Fruit fly (Drosophila melanogaster): Measurements from ENCODE around the gene dnk.

The dnk gene

DNA sequence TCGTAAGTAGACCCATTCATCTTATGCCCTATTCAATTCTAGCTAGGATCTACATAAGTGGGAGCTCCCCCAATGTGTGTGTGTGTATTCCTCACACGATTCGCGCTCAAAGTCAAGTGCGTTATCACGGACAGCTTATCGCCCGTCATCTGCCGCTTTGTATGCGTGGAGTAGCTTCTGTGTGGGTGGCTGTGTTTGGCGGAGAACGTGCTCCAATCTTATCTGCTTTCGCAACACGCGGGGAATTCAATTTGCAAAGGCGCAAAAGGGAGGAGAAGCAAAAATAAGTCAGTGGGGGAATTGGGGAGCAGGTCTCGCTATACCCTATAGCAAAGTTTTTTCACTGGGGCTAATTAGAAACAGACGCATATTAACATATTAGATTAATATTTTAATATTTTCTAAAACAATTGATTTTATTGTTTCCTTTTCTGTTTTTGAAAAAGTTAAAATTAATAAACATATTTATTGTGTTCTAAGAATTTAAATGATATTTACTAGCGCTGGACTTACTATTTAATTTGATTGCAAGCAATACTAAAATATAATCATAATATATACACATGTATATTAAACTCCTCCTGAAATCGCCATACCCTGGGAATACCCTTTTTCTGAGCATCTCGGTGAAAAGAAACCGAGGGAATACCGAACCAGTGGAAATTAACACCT lies 4.5 kb downstream of the dnk start (continued):
- no peak for TF ChIP-seq NK7.1 (GFP tag; optimal IDR thresholded peaks at IDR 0.05)
- TF ChIP-seq CG32772 (GFP tag; IDR thresholded peaks at IDR 0.05), result no peak
- peak in 1 of 2 experiments; percentile 36 for TF ChIP-seq Hr51 (GFP tag; optimal IDR thresholded peaks at IDR 0.05)
- TF ChIP-seq CG12155 (GFP tag; optimal IDR thresholded peaks at IDR 0.05), result peak; percentile 54
- TF ChIP-seq chif (GFP tag; optimal IDR thresholded peaks at IDR 0.05), result no peak
- no peak for TF ChIP-seq shn (GFP tag; optimal IDR thresholded peaks at IDR 0.05)
- TF ChIP-seq CG9215 (GFP tag; IDR thresholded peaks at IDR 0.05), result peak; percentile 45; the same call in 1 of the 2 replicates
- no peak for TF ChIP-seq CG14667 (GFP tag; IDR thresholded peaks at IDR 0.05)
- TF ChIP-seq tin (GFP tag; optimal IDR thresholded peaks at IDR 0.05), result no peak
- no peak for TF ChIP-seq jing (GFP tag; optimal IDR thresholded peaks at IDR 0.05)
- no peak for TF ChIP-seq CG13424 (tag; optimal IDR thresholded peaks at IDR 0.05)
- TF ChIP-seq fru (optimal IDR thresholded peaks at IDR 0.05), result no peak
- no peak for TF ChIP-seq CG42726 (GFP tag; IDR thresholded peaks at IDR 0.05; ENCODE audit: partially characterized antibody)
- no peak for TF ChIP-seq hkb (optimal IDR thresholded peaks at IDR 0.05)
- no peak for TF ChIP-seq hkb (GFP tag; IDR thresholded peaks at IDR 0.05)
- no peak for TF ChIP-seq CG16813 (GFP tag; IDR thresholded peaks at IDR 0.05; ENCODE audit: partially characterized antibody)
- TF ChIP-seq jumu (GFP tag; optimal IDR thresholded peaks at IDR 0.05), result no peak
- no peak for TF ChIP-seq pros (GFP tag; optimal IDR thresholded peaks at IDR 0.05)
- no peak for TF ChIP-seq Nf-YB (GFP tag; optimal IDR thresholded peaks at IDR 0.05)
- no peak for TF ChIP-seq CG13287 (GFP tag; IDR thresholded peaks at IDR 0.05; ENCODE audit: partially characterized antibody)
- peak; percentile 63 for TF ChIP-seq Fer1 (GFP tag; optimal IDR thresholded peaks at IDR 0.05)
- TF ChIP-seq ssp (GFP tag; IDR thresholded peaks at IDR 0.05), result no peak
- TF ChIP-seq hth (optimal IDR thresholded peaks at IDR 0.05), result no peak
- TF ChIP-seq peb (GFP tag; IDR thresholded peaks at IDR 0.05), result no peak
- TF ChIP-seq Mrtf (GFP tag; IDR thresholded peaks at IDR 0.05), result no peak
- TF ChIP-seq disco-r (GFP tag; optimal IDR thresholded peaks at IDR 0.05), result no peak
- no peak for TF ChIP-seq Bteb2 (GFP tag; optimal IDR thresholded peaks at IDR 0.05)
- no peak for TF ChIP-seq CG5953 (GFP tag; IDR thresholded peaks at IDR 0.05)
- TF ChIP-seq gce (GFP tag; IDR thresholded peaks at IDR 0.05), result no peak
- TF ChIP-seq Side (GFP tag; optimal IDR thresholded peaks at IDR 0.05), result no peak
- TF ChIP-seq B-H2 (GFP tag; optimal IDR thresholded peaks at IDR 0.05), result no peak
- peak; percentile 74 for TF ChIP-seq mirr (GFP tag; optimal IDR thresholded peaks at IDR 0.05)
- 0 out of 2 replicates have a peak, but pooled peaks have one; percentile 28 for TF ChIP-seq Atf6 (GFP tag; IDR thresholded peaks at IDR 0.05)
- no peak for TF ChIP-seq wek (GFP tag; optimal IDR thresholded peaks at IDR 0.05)
- TF ChIP-seq psq (GFP tag; optimal IDR thresholded peaks at IDR 0.05), result no peak
- no peak for TF ChIP-seq CG4820 (GFP tag; optimal IDR thresholded peaks at IDR 0.05)
- no peak for TF ChIP-seq ATbp (GFP tag; optimal IDR thresholded peaks at IDR 0.05)
- TF ChIP-seq Rfx (GFP tag; IDR thresholded peaks at IDR 0.05), result no peak
- TF ChIP-seq dati (GFP tag; IDR thresholded peaks at IDR 0.05), result no peak
- TF ChIP-seq sim (GFP tag; IDR thresholded peaks at IDR 0.05), result no peak
- no peak for TF ChIP-seq CG17328 (GFP tag; IDR thresholded peaks at IDR 0.05)
- peak; percentile 22 for TF ChIP-seq CG15011 (GFP tag; optimal IDR thresholded peaks at IDR 0.05)
- TF ChIP-seq Ravus (GFP tag; IDR thresholded peaks at IDR 0.05), result no peak
- no peak for TF ChIP-seq emc (GFP tag; optimal IDR thresholded peaks at IDR 0.05)
- peak; percentile 42 for TF ChIP-seq CG15514 (GFP tag; optimal IDR thresholded peaks at IDR 0.05)
- no peak for TF ChIP-seq Spps (tag; optimal IDR thresholded peaks at IDR 0.05)
- TF ChIP-seq bowl (GFP tag; IDR thresholded peaks at IDR 0.05), result no peak
- TF ChIP-seq Optix (GFP tag; IDR thresholded peaks at IDR 0.05), result no peak
- TF ChIP-seq CG30403 (GFP tag; optimal IDR thresholded peaks at IDR 0.05), result peak; percentile 54
- TF ChIP-seq wdn (GFP tag; IDR thresholded peaks at IDR 0.05), result peak; percentile 17; the same call in 1 of the 2 replicates
- TF ChIP-seq CG11723 (GFP tag; optimal IDR thresholded peaks at IDR 0.05), result no peak
- peak; percentile 57 for TF ChIP-seq HHEX (GFP tag; optimal IDR thresholded peaks at IDR 0.05)

Measured in whole organism, embryonic.